Worm (Caenorhabditis elegans): ENCODE data around the gene clec-160.

DNA sequence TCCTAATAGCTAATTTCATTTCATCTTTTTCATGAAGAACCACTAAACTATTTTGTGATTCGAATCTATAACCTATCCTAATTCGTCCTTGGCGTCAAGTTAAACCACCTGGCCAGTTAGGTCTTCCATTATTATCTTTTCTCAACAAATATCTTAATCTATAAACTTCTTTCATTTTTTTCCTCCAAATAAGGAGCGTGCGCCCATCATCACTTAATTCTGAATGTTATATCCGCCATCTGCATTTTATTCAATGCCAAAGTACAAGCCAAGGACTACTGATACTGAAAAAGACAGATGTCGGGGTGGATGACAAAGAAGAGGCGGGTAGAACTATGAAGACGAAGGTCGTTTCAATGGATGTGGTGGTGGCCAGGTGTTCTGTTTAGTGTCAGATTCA, 46.9 kb downstream of the clec-160 start:
- TF ChIP-seq pha-4 (tag; optimal IDR thresholded peaks at IDR 0.05): no peak
- no peak for TF ChIP-seq pqm-1 (tag; optimal IDR thresholded peaks at IDR 0.05)
- TF ChIP-seq pag-3 (tag; optimal IDR thresholded peaks at IDR 0.05; ENCODE audit: borderline replicate concordance): no peak
- no peak for TF ChIP-seq syd-9 (tag; optimal IDR thresholded peaks at IDR 0.05)
- TF ChIP-seq F13H6.1 (tag; optimal IDR thresholded peaks at IDR 0.05): no peak
- TF ChIP-seq K02D7.2 (tag; optimal IDR thresholded peaks at IDR 0.05): no peak
- no peak for TF ChIP-seq zip-5 (tag; optimal IDR thresholded peaks at IDR 0.05)
- no peak for TF ChIP-seq elt-2 (tag; optimal IDR thresholded peaks at IDR 0.05)
- no peak for TF ChIP-seq ceh-9 (tag; optimal IDR thresholded peaks at IDR 0.05)
- TF ChIP-seq ceh-45 (GFP tag; IDR thresholded peaks at IDR 0.05): no peak
- no peak for TF ChIP-seq ttx-3 (tag; optimal IDR thresholded peaks at IDR 0.05)
- TF ChIP-seq ceh-31 (tag; optimal IDR thresholded peaks at IDR 0.05): no peak
